Worm (Caenorhabditis elegans) whole organism, young adult: ENCODE measurements around the gene pho-12.

ENCODE experiments used
- D2030.7 ChIP-seq: fragments of 200-800 bp; sonication (Bioruptor generic); IDR thresholded peaks from 2 replicates; pipeline ENCODE4 v1.3.6; 2022; ENCODE audit warnings: missing genetic modification reagents, missing genetic modification characterization, missing compliant biosample characterization
- F10E7.11 ChIP-seq: sonication (generic microtip); optimal IDR thresholded peaks from 2 replicates; lab custom pipeline; 2017; ENCODE audit warnings: mild to moderate bottlenecking, missing genetic modification characterization, moderate library complexity, missing compliant biosample characterization
- F33H1.4 ChIP-seq: fragments of 200-800 bp; sonication (Bioruptor generic); IDR thresholded peaks from 2 replicates; pipeline ENCODE4 v1.3.6; 2022; ENCODE audit warnings: missing genetic modification reagents, missing genetic modification characterization, missing compliant biosample characterization
- F39B2.1 ChIP-seq: fragments of 200-800 bp; sonication (Bioruptor generic); IDR thresholded peaks from 2 replicates; pipeline ENCODE4 v1.3.6; 2022; ENCODE audit warnings: missing genetic modification reagents, missing genetic modification characterization, missing compliant biosample characterization
- F49E8.2 ChIP-seq: sonication (generic microtip); optimal IDR thresholded peaks from 3 replicates; lab custom pipeline; 2017; ENCODE audit warnings: missing genetic modification characterization, mild to moderate bottlenecking, missing compliant biosample characterization, antibody characterized with exemption, moderate library complexity; ENCODE audit not compliant: insufficient read depth
- F57C9.4 ChIP-seq: sonication (generic microtip); optimal IDR thresholded peaks from 2 replicates; lab custom pipeline; 2017; ENCODE audit warnings: mild to moderate bottlenecking, missing genetic modification characterization, missing compliant biosample characterization
- Y95B8A.8 ChIP-seq: fragments of 200-800 bp; sonication (Bioruptor generic); IDR thresholded peaks from 2 replicates; pipeline ENCODE4 v1.3.6; 2022; ENCODE audit warnings: missing genetic modification reagents, missing genetic modification characterization, missing compliant biosample characterization
- cebp-1 ChIP-seq, 2 experiments: fragments of 200-800 bp in 1 of 2; sonication (Bioruptor generic) in 1 of 2; sonication (generic microtip) in 1 of 2; IDR thresholded peaks in 1 of 2; optimal IDR thresholded peaks in 1 of 2; 2 replicates each; pipeline versions ENCODE4 v1.3.6 to Lab custom; 2017 to 2022; ENCODE audit warnings: missing compliant biosample characterization in 2 of 2, missing genetic modification characterization in 2 of 2, mild to moderate bottlenecking in 1 of 2, missing genetic modification reagents in 1 of 2, moderate library complexity in 1 of 2
- ceh-58 ChIP-seq: fragments of 200-800 bp; sonication (Bioruptor generic); IDR thresholded peaks from 2 replicates; pipeline ENCODE4 v1.3.6; 2022; ENCODE audit warnings: missing genetic modification characterization, missing compliant biosample characterization
- ceh-91 ChIP-seq: fragments of 200-800 bp; sonication (Bioruptor generic); IDR thresholded peaks from 2 replicates; pipeline ENCODE4 v1.3.6; 2022; ENCODE audit warnings: missing genetic modification reagents, missing genetic modification characterization, missing compliant biosample characterization
- dpl-1 ChIP-seq: fragments of 150-350 bp; optimal IDR thresholded peaks from 2 replicates; lab custom pipeline; 2014; ENCODE audit warnings: missing biosample characterization, missing genetic modification reagents, missing genetic modification characterization
- efl-1 ChIP-seq: fragments of 150-350 bp; optimal IDR thresholded peaks from 2 replicates; lab custom pipeline; 2014; ENCODE audit warnings: missing biosample characterization, missing genetic modification reagents, missing genetic modification characterization
- egl-18 ChIP-seq: fragments of 200-800 bp; sonication (Bioruptor generic); IDR thresholded peaks from 2 replicates; pipeline ENCODE4 v1.3.6; 2022; ENCODE audit warnings: missing genetic modification reagents, missing genetic modification characterization, missing compliant biosample characterization
- egl-44 ChIP-seq: fragments of 200-800 bp; sonication (Bioruptor generic); IDR thresholded peaks from 2 replicates; pipeline ENCODE4 v1.3.6; 2022; ENCODE audit warnings: missing genetic modification reagents, missing genetic modification characterization, missing compliant biosample characterization
- egrh-3 ChIP-seq: fragments of 200-800 bp; sonication (Bioruptor generic); IDR thresholded peaks from 2 replicates; pipeline ENCODE4 v1.3.6; 2022; ENCODE audit warnings: missing genetic modification reagents, missing genetic modification characterization, missing compliant biosample characterization
- ekl-4 ChIP-seq: fragments of 200-800 bp; sonication (Bioruptor generic); IDR thresholded peaks from 2 replicates; pipeline ENCODE4 v1.3.6; 2022; ENCODE audit warnings: missing genetic modification reagents, missing genetic modification characterization, missing compliant biosample characterization
- hlh-12 ChIP-seq: sonication (generic microtip); optimal IDR thresholded peaks from 2 replicates; lab custom pipeline; 2016; ENCODE audit warnings: missing genetic modification characterization, missing compliant biosample characterization
- hlh-26 ChIP-seq: fragments of 200-800 bp; sonication (Bioruptor generic); conservative IDR thresholded peaks from 2 replicates; pipeline ENCODE4 v1.3.6; 2022; ENCODE audit warnings: missing genetic modification reagents, missing genetic modification characterization, missing compliant biosample characterization
- hmg-1.2 ChIP-seq: fragments of 200-800 bp; sonication (Bioruptor generic); IDR thresholded peaks from 2 replicates; pipeline ENCODE4 v1.3.6; 2022; ENCODE audit warnings: missing genetic modification reagents, missing genetic modification characterization, missing compliant biosample characterization
- hmg-20 ChIP-seq: fragments of 200-800 bp; sonication (Bioruptor generic); IDR thresholded peaks from 2 replicates; pipeline ENCODE4 v1.3.6; 2022; ENCODE audit warnings: missing genetic modification reagents, missing genetic modification characterization, missing compliant biosample characterization
- hsf-1 ChIP-seq: fragments of 200-800 bp; sonication (Bioruptor generic); IDR thresholded peaks from 2 replicates; pipeline ENCODE4 v1.3.6; 2022; ENCODE audit warnings: missing genetic modification reagents, missing genetic modification characterization, missing compliant biosample characterization
- let-526 ChIP-seq: fragments of 200-800 bp; sonication (Bioruptor generic); IDR thresholded peaks from 2 replicates; pipeline ENCODE4 v1.3.6; 2022; ENCODE audit warnings: missing genetic modification reagents, missing genetic modification characterization, missing compliant biosample characterization
- lin-54 ChIP-seq: fragments of 200-800 bp; sonication (Bioruptor generic); optimal IDR thresholded peaks from 2 replicates; lab custom pipeline; 2018; ENCODE audit warnings: mild to moderate bottlenecking, missing genetic modification characterization, missing compliant biosample characterization
- lir-1 ChIP-seq: fragments of 200-800 bp; sonication (Bioruptor generic); conservative IDR thresholded peaks from 2 replicates; pipeline ENCODE4 v1.3.6; 2022; ENCODE audit warnings: missing genetic modification reagents, missing genetic modification characterization, missing compliant biosample characterization
- lsl-1 ChIP-seq: fragments of 200-800 bp; sonication (Bioruptor generic); optimal IDR thresholded peaks from 2 replicates; lab custom pipeline; 2018; ENCODE audit warnings: mild to moderate bottlenecking, missing genetic modification characterization, moderate library complexity, missing compliant biosample characterization
- madf-10 ChIP-seq: sonication (generic microtip); optimal IDR thresholded peaks from 2 replicates; lab custom pipeline; 2016; ENCODE audit warnings: mild to moderate bottlenecking, missing genetic modification characterization, missing compliant biosample characterization
- madf-3 ChIP-seq: fragments of 200-800 bp; sonication (Bioruptor generic); IDR thresholded peaks from 2 replicates; pipeline ENCODE4 v1.3.6; 2022; ENCODE audit warnings: missing genetic modification reagents, missing genetic modification characterization, missing compliant biosample characterization
- madf-6 ChIP-seq: fragments of 200-800 bp; sonication (Bioruptor generic); IDR thresholded peaks from 2 replicates; pipeline ENCODE4 v1.3.6; 2022; ENCODE audit warnings: missing genetic modification reagents, missing genetic modification characterization, missing compliant biosample characterization
- madf-8 ChIP-seq: fragments of 200-800 bp; sonication (Bioruptor generic); conservative IDR thresholded peaks from 2 replicates; pipeline ENCODE4 v1.3.6; 2022; ENCODE audit warnings: missing genetic modification reagents, missing genetic modification characterization, missing compliant biosample characterization
- mel-28 ChIP-seq: sonication (generic microtip); optimal IDR thresholded peaks from 2 replicates; lab custom pipeline; 2016; ENCODE audit warnings: borderline replicate concordance, mild to moderate bottlenecking, missing genetic modification characterization, missing compliant biosample characterization
- mes-4 ChIP-seq: sonication (generic microtip); optimal IDR thresholded peaks from 2 replicates; lab custom pipeline; 2016; ENCODE audit warnings: missing genotype, missing genetic modification characterization, missing compliant biosample characterization
- mxl-1 ChIP-seq: sonication (generic microtip); optimal IDR thresholded peaks from 2 replicates; lab custom pipeline; 2016; ENCODE audit warnings: missing genetic modification characterization, missing compliant biosample characterization
- nfya-2 ChIP-seq: fragments of 200-800 bp; sonication (Bioruptor generic); IDR thresholded peaks from 2 replicates; pipeline ENCODE4 v1.3.6; 2022; ENCODE audit warnings: missing genetic modification reagents, missing genetic modification characterization, missing compliant biosample characterization
- snpc-1.1 ChIP-seq: sonication (generic microtip); optimal IDR thresholded peaks from 2 replicates; lab custom pipeline; 2017; ENCODE audit warnings: missing genetic modification characterization, mild to moderate bottlenecking, missing compliant biosample characterization, antibody characterized with exemption, moderate library complexity, missing genotype, missing genetic modification reagents; ENCODE audit not compliant: insufficient read depth
- snpc-1.3 ChIP-seq: sonication (generic microtip); optimal IDR thresholded peaks from 2 replicates; lab custom pipeline; 2017; ENCODE audit warnings: missing genetic modification characterization, mild to moderate bottlenecking, missing compliant biosample characterization, antibody characterized with exemption, moderate library complexity, missing genotype, missing genetic modification reagents; ENCODE audit not compliant: insufficient read depth
- snpc-3.4 ChIP-seq: sonication (generic microtip); optimal IDR thresholded peaks from 2 replicates; lab custom pipeline; 2017; ENCODE audit warnings: missing genetic modification characterization, mild to moderate bottlenecking, missing compliant biosample characterization, antibody characterized with exemption, moderate library complexity, missing genotype, missing genetic modification reagents
- snpc-4 ChIP-seq, 5 experiments: fragments of 150-350 bp in 1 of 5; sonication (generic microtip) in 4 of 5; optimal IDR thresholded peaks; 2 replicates each; lab custom pipeline; 2014 to 2018; ENCODE audit warnings: missing genetic modification characterization in 5 of 5, missing biosample characterization in 3 of 5, antibody characterized with exemption in 2 of 5, mild to moderate bottlenecking in 2 of 5, missing compliant biosample characterization in 2 of 5, missing genotype in 2 of 5, moderate library complexity in 2 of 5, missing genetic modification reagents in 1 of 5
- somi-1 ChIP-seq: fragments of 200-800 bp; sonication (Bioruptor generic); optimal IDR thresholded peaks from 2 replicates; lab custom pipeline; 2018; ENCODE audit warnings: mild to moderate bottlenecking, missing genetic modification characterization, missing compliant biosample characterization
- tbp1 ChIP-seq: fragments of 200-800 bp; sonication (Bioruptor generic); optimal IDR thresholded peaks from 2 replicates; lab custom pipeline; 2018; ENCODE audit warnings: mild to moderate bottlenecking, missing genetic modification characterization, missing compliant biosample characterization
- unc-130 ChIP-seq: sonication (generic microtip); optimal IDR thresholded peaks from 2 replicates; lab custom pipeline; 2016; ENCODE audit warnings: missing genetic modification reagents, missing genetic modification characterization, missing compliant biosample characterization
- unc-62 ChIP-seq: fragments of 150-350 bp; optimal IDR thresholded peaks from 2 replicates; lab custom pipeline; 2014; ENCODE audit warnings: missing biosample characterization, missing genetic modification reagents, missing genetic modification characterization
- xnd-1 ChIP-seq: sonication (generic microtip); optimal IDR thresholded peaks from 2 replicates; lab custom pipeline; 2016; ENCODE audit warnings: missing genotype, missing genetic modification reagents, missing genetic modification characterization, missing compliant biosample characterization
- ztf-18 ChIP-seq: sonication (generic microtip); optimal IDR thresholded peaks from 2 replicates; lab custom pipeline; 2016; ENCODE audit warnings: missing genotype, mild to moderate bottlenecking, missing genetic modification characterization, missing compliant biosample characterization
- ztf-22 ChIP-seq: fragments of 200-800 bp; sonication (Bioruptor generic); optimal IDR thresholded peaks from 2 replicates; lab custom pipeline; 2018; ENCODE audit warnings: mild to moderate bottlenecking, missing genetic modification characterization, moderate library complexity, missing compliant biosample characterization
- ztf-26 ChIP-seq: sonication (generic microtip); optimal IDR thresholded peaks from 2 replicates; lab custom pipeline; 2017; ENCODE audit warnings: missing genetic modification characterization, missing compliant biosample characterization

pho-12 gene

DNA sequence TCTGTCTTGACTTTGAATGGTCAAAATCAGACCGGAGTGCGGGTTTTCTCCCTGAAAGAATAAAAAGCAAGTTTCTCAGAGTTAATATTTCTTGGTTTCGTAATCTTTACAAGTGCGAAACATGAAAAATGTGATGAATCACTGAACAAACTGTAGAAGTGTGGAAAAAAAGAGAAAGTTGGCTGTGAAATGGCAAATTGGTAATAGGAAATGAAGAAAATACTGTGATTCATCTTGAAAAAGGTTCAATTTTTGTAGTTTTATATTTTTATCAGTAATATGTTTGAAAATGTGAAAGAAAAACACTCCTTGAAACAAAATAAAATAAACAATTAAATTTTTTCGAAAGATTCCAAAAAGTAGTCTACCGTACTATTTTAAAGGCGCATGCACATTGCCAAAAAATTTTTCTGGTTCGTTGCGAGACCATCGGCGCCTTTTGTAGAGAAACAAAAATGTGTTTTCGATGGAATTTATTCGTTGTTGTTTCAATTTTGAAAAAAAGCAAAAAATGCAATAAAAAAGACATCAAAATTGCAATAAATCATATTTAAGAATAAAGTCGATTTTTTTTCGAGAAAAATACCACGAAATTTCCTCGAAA, 31.1 kb upstream of the pho-12 start, which contains the start of gene pld-1:
TSS of gene pld-1 (minus strand) at position 51 of the 604 bp plus-strand sequence.
- TF ChIP-seq egrh-3 (GFP tag; lab: Robert Waterston, UW), result no peak
- TF ChIP-seq F49E8.2, result peak; percentile 65
- no peak for TF ChIP-seq F39B2.1
- no peak for TF ChIP-seq ztf-18 (tag; lab: Kevin White, UChicago)
- TF ChIP-seq xnd-1 (tag; lab: Kevin White, UChicago), result peak; percentile 93
- no peak for TF ChIP-seq Y95B8A.8 (GFP tag; lab: Robert Waterston, UW)
- TF ChIP-seq nfya-2 (GFP tag; lab: Robert Waterston, UW), result no peak
- peak; percentile 97 for TF ChIP-seq lsl-1 (GFP tag; lab: Kevin White, UChicago)
- TF ChIP-seq let-526 (GFP tag; lab: Robert Waterston, UW), result no peak
- no peak for TF ChIP-seq hlh-12 (tag; lab: Kevin White, UChicago)
- TF ChIP-seq egl-18, result no peak
- TF ChIP-seq madf-3 (GFP tag; lab: Robert Waterston, UW), result no peak
- TF ChIP-seq snpc-1.1 (tag; lab: Kevin White, UChicago), result peak; percentile 43
- TF ChIP-seq ceh-91 (GFP tag; lab: Robert Waterston, UW), result peak; percentile 89
- peak; percentile 60 for TF ChIP-seq D2030.7 (GFP tag; lab: Robert Waterston, UW)
- no peak for TF ChIP-seq F10E7.11
- TF ChIP-seq F33H1.4 (GFP tag; lab: Robert Waterston, UW), result peak; percentile 95
- peak; percentile 25 for TF ChIP-seq tbp1 (GFP tag; lab: Kevin White, UChicago)
- no peak for TF ChIP-seq mel-28
- TF ChIP-seq dpl-1, result peak; percentile 49
- peak; percentile 43 for TF ChIP-seq snpc-1.3
- peak; percentile 3 for TF ChIP-seq unc-130 (GFP tag; lab: Kevin White, UChicago)
- no peak for TF ChIP-seq ztf-22 (GFP tag; lab: Kevin White, UChicago)
- TF ChIP-seq madf-6 (GFP tag; lab: Robert Waterston, UW), result peak; percentile 96
- no peak for TF ChIP-seq somi-1
- no peak for TF ChIP-seq hmg-1.2 (GFP tag; lab: Robert Waterston, UW)
- no peak for TF ChIP-seq mes-4 (tag; lab: Kevin White, UChicago)
- TF ChIP-seq snpc-3.4 (tag; lab: Kevin White, UChicago), result peak; percentile 76
- no peak for TF ChIP-seq ztf-26 (tag; lab: Kevin White, UChicago)
- no peak; the same call in 1 of the 2 replicates for TF ChIP-seq hsf-1 (GFP tag; lab: Robert Waterston, UW)
- no peak for TF ChIP-seq ekl-4 (GFP tag; lab: Robert Waterston, UW)
- TF ChIP-seq snpc-4 (GFP tag; optimal IDR thresholded peaks at IDR 0.05; lab: Kevin White, UChicago), result no peak
- TF ChIP-seq snpc-4 (tag; optimal IDR thresholded peaks at IDR 0.05; lab: Kevin White, UChicago), result peak in 1 of 4 experiments; percentile 7
- peak; percentile 36 for TF ChIP-seq lin-54 (GFP tag; lab: Kevin White, UChicago)
- peak; percentile 86 for TF ChIP-seq madf-8
- TF ChIP-seq F57C9.4 (tag; lab: Kevin White, UChicago), result no peak
- peak; percentile 80 for TF ChIP-seq efl-1
- TF ChIP-seq mxl-1 (tag; lab: Kevin White, UChicago), result no peak
- TF ChIP-seq hlh-26, result no peak

DNA sequence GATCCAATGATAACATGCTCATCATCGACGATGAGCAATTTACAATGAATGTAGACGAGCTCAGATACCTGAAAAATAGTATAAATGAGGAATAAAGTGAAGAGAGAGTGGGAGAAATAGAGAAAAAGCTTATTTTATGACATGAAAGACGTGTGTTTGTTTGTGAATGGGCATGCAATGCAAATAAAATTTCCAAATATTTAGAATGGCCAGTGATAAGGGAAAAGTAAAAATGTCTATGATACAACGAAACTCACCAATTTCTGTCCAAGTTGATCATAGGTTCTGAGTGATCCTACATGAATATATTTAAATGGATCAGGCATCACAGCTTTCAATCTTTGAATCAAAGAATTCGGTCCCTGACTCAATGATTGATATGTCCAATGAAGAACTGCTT, 25.5 kb upstream of the pho-12 start:
- no peak for TF ChIP-seq cebp-1 (GFP tag; IDR thresholded peaks at IDR 0.05; lab: Robert Waterston, UW)
- no peak for TF ChIP-seq cebp-1 (tag; optimal IDR thresholded peaks at IDR 0.05; lab: Kevin White, UChicago)
- no peak for TF ChIP-seq unc-62 (GFP tag; lab: Kevin White, UChicago)
- TF ChIP-seq madf-10 (tag; lab: Kevin White, UChicago), result no peak
- TF ChIP-seq hmg-20, result no peak
- TF ChIP-seq lir-1 (GFP tag; lab: Robert Waterston, UW), result no peak
- no peak for TF ChIP-seq egl-44 (GFP tag; lab: Robert Waterston, UW)
- no peak for TF ChIP-seq F33H1.4 (GFP tag; lab: Robert Waterston, UW)
- no peak for TF ChIP-seq ceh-58 (GFP tag; lab: Robert Waterston, UW)
- TF ChIP-seq, all 124 proteins: peak for 0
